Worm (Caenorhabditis elegans) whole organism, L4 larva: Measurements from ENCODE around the gene C56C10.9.

Source experiments
- F44E2.7 ChIP-seq: fragments of 200-800 bp; sonication (Bioruptor generic); IDR thresholded peaks from 2 replicates; pipeline ENCODE4 v2.1.2; 2022; ENCODE audit warnings: missing genetic modification characterization, missing compliant biosample characterization
- aha-1 ChIP-seq: fragments of 150-350 bp; peaks from one replicate; lab custom pipeline; 2014; ENCODE audit warnings: missing biosample characterization, missing genetic modification characterization
- ama-1 ChIP-seq: fragments of 150-350 bp; optimal IDR thresholded peaks from 2 replicates; lab custom pipeline; 2014; ENCODE audit warnings: inconsistent platforms, mixed read lengths
- ceh-32 ChIP-seq: sonication (generic microtip); optimal IDR thresholded peaks from 2 replicates; lab custom pipeline; 2016; ENCODE audit warnings: mild to moderate bottlenecking, missing genetic modification characterization, missing compliant biosample characterization; ENCODE audit not compliant: poor library complexity
- dpl-1 ChIP-seq: fragments of 150-350 bp; optimal IDR thresholded peaks from 2 replicates; lab custom pipeline; 2014; ENCODE audit warnings: missing biosample characterization, missing genetic modification reagents, missing genetic modification characterization
- lin-13 ChIP-seq: fragments of 150-350 bp; optimal IDR thresholded peaks from 2 replicates; lab custom pipeline; 2014; ENCODE audit warnings: missing biosample characterization, missing genetic modification reagents, missing genetic modification characterization
- lin-39 ChIP-seq: fragments of 150-350 bp; optimal IDR thresholded peaks from 2 replicates; lab custom pipeline; 2014; ENCODE audit warnings: missing biosample characterization, missing genetic modification reagents, missing genetic modification characterization
- mdl-1 ChIP-seq, 2 experiments: fragments of 150-350 bp in 1 of 2; sonication (generic microtip) in 1 of 2; optimal IDR thresholded peaks; 2 replicates each; lab custom pipeline; 2014 to 2017; ENCODE audit warnings: missing biosample characterization in 2 of 2, missing genetic modification characterization in 2 of 2
- nhr-11 ChIP-seq: fragments of 150-350 bp; optimal IDR thresholded peaks from 2 replicates; lab custom pipeline; 2014; ENCODE audit warnings: missing biosample characterization, missing genetic modification characterization
- set-16 ChIP-seq: fragments of 200-800 bp; sonication (Bioruptor generic); IDR thresholded peaks from 2 replicates; pipeline ENCODE4 v1.3.6; 2022; ENCODE audit warnings: missing genetic modification reagents, missing genetic modification characterization, missing compliant biosample characterization
- snpc-4 ChIP-seq: fragments of 150-350 bp; optimal IDR thresholded peaks from 2 replicates; lab custom pipeline; 2014; ENCODE audit warnings: missing biosample characterization, missing genetic modification characterization
- unc-62 ChIP-seq, 3 experiments: fragments of 150-350 bp in 1 of 3; sonication (generic microtip); optimal IDR thresholded peaks in 2 of 3; peaks in 1 of 3; 1 replicate in 1 of 3; 2 replicates in 2 of 3; lab custom pipeline; 2014 to 2017; ENCODE audit warnings: missing biosample characterization in 3 of 3, missing genetic modification characterization in 3 of 3, missing genetic modification reagents in 3 of 3, missing genotype in 1 of 3
- ztf-11 ChIP-seq: fragments of 150-350 bp; optimal IDR thresholded peaks from 2 replicates; lab custom pipeline; 2014; ENCODE audit warnings: missing biosample characterization, missing genetic modification characterization

- no peak for TF ChIP-seq set-16
- TF ChIP-seq dpl-1 (GFP tag; lab: Kevin White, UChicago): no peak
- no peak for TF ChIP-seq unc-62 (GFP tag; optimal IDR thresholded peaks at IDR 0.05 in 1 of 2; lab: Kevin White, UChicago)
- no peak for TF ChIP-seq unc-62 (tag; optimal IDR thresholded peaks at IDR 0.05; lab: Kevin White, UChicago)
- no peak for TF ChIP-seq lin-13 (GFP tag; lab: Kevin White, UChicago)
- TF ChIP-seq nhr-11 (tag; lab: Kevin White, UChicago): no peak
- TF ChIP-seq ztf-11 (tag; lab: Kevin White, UChicago): no peak
- TF ChIP-seq mdl-1 (tag; optimal IDR thresholded peaks at IDR 0.05; lab: Kevin White, UChicago): no peak
- no peak for TF ChIP-seq aha-1
- TF ChIP-seq ceh-32: no peak
- no peak for TF ChIP-seq snpc-4 (tag; lab: Kevin White, UChicago)
- peak; percentile 74 for TF ChIP-seq ama-1 (lab: Kevin White, UChicago)
- no peak for TF ChIP-seq lin-39
- TF ChIP-seq F44E2.7 (GFP tag; lab: Robert Waterston, UW): 0 out of 2 replicates have a peak, but pooled peaks have one; percentile 72
These were observed 4.8 kb downstream of the C56C10.9 start, which contains the start of gene C56C10.7 for ce11 chrII:6587264-6587870.
